Worm (Caenorhabditis elegans): Measurements from ENCODE around the gene cyk-4.

- TF ChIP-seq W03F9.2 (tag; optimal IDR thresholded peaks at IDR 0.05) (no peak), him-1 (tag; optimal IDR thresholded peaks at IDR 0.05) (no peak), dao-5 (tag; optimal IDR thresholded peaks at IDR 0.05) (no peak)
Observed at ce11 chrIII:13733833-13734232, 37.2 kb downstream of the cyk-4 start.

Measured in whole organism, L4/young adult.